Worm (Caenorhabditis elegans) whole organism, late embryonic: ENCODE results near the gene rbm-17.

ENCODE experiments used
- F13H6.1 ChIP-seq: sonication (generic microtip); optimal IDR thresholded peaks from 2 replicates; lab custom pipeline; 2016; ENCODE audit warnings: missing genetic modification characterization, missing compliant biosample characterization
- ceh-19 ChIP-seq: fragments of 200-800 bp; sonication (Bioruptor generic); optimal IDR thresholded peaks from 2 replicates; lab custom pipeline; 2018; ENCODE audit warnings: mild to moderate bottlenecking, missing genetic modification characterization, missing compliant biosample characterization
- ceh-45 ChIP-seq: fragments of 200-800 bp; sonication (Bioruptor generic); IDR thresholded peaks from 2 replicates; pipeline ENCODE4 v1.3.6; 2022; ENCODE audit warnings: missing genetic modification reagents, missing genetic modification characterization, missing compliant biosample characterization
- odd-2 ChIP-seq: sonication (generic microtip); optimal IDR thresholded peaks from 2 replicates; lab custom pipeline; 2017; ENCODE audit warnings: antibody characterized with exemption, mild to moderate bottlenecking, missing genetic modification characterization, missing compliant biosample characterization

DNA sequence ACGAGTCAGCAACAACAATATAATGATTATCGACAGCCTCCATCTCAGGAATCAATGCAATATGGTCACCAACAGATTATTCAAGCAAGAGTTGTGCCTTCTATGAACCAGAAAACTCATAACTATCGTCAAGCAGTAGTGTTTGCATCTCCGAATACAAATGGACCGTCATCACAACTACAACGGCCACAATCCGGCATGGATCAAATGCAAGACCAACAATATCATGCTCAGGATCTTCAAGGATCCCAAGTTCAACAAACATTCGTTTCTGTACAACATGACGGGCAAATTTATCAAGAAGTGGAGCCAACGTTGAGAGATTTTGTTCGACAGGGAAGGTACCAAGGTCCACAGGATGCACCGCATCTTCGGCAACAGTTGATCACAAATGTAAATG lies 41.0 kb upstream of the rbm-17 start:
- no peak for TF ChIP-seq odd-2 (tag; lab: Kevin White, UChicago)
- no peak for TF ChIP-seq F13H6.1 (tag; lab: Kevin White, UChicago)
- no peak for TF ChIP-seq ceh-19 (GFP tag; lab: Kevin White, UChicago)
- TF ChIP-seq ceh-45: no peak
